Fruit fly (Drosophila melanogaster): Measurements from ENCODE around the gene Psf1.
"Not testable (repeated sequence)": the region's sequence is repeated elsewhere in the genome, so short reads cannot be mapped to it uniquely, and the experiment has no call there.

The Psf1 gene

dm6 chr3L:1256061-1256780 is 8.7 kb upstream of the Psf1 start, which contains the start of gene tfc:
Gene tfc (plus strand): TSS chr3L:1256449.
- TF ChIP-seq Pif1A (GFP tag; optimal IDR thresholded peaks at IDR 0.05) (peak; percentile 29), CG8301 (tag; optimal IDR thresholded peaks at IDR 0.05) (no peak), CG13204 (GFP tag; optimal IDR thresholded peaks at IDR 0.05) (peak; percentile 66), CG12605 (GFP tag; IDR thresholded peaks at IDR 0.05) (peak; percentile 49), CG34367 (tag; optimal IDR thresholded peaks at IDR 0.05) (no peak), CG14655 (GFP tag; optimal IDR thresholded peaks at IDR 0.05) (no peak), EcR (GFP tag; optimal IDR thresholded peaks at IDR 0.05) (peak; percentile 61), Ets98B (GFP tag; IDR thresholded peaks at IDR 0.05) (peak; percentile 50; the same call in 1 of the 2 replicates), fd96Ca (GFP tag; IDR thresholded peaks at IDR 0.05) (peak; percentile 20; the same call in 1 of the 3 replicates)

DNA sequence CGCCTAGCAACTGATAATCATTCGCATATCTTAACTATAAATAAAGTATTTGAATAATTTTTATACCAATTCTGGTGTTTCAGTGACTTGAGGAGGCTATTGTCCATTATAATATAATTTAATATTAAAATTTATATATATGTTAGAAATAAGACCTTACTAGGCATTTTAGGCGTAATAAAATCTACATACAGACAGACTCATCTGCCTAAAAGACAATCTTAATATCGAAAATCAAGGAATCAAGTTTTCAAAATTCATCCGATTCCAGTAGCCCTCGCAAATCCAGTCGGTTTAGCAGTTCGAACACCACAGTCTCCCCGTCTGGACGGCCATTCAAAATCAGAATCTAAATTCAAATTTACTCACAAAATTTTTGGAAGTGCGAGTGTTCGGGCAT is 4.2 kb upstream of the Psf1 start, which contains the start of the genes CG9130 and CG9133:
TSS of gene CG9130 (plus strand) at position 301 of the 400 bp plus-strand sequence.
TSS of gene CG9133 (plus strand) at position 301 of the 400 bp plus-strand sequence.
- no peak for TF ChIP-seq gl (tag; optimal IDR thresholded peaks at IDR 0.05)
- TF ChIP-seq Ets98B (GFP tag; IDR thresholded peaks at IDR 0.05), result no peak
- TF ChIP-seq CG10348 (GFP tag; IDR thresholded peaks at IDR 0.05), result no peak

DNA sequence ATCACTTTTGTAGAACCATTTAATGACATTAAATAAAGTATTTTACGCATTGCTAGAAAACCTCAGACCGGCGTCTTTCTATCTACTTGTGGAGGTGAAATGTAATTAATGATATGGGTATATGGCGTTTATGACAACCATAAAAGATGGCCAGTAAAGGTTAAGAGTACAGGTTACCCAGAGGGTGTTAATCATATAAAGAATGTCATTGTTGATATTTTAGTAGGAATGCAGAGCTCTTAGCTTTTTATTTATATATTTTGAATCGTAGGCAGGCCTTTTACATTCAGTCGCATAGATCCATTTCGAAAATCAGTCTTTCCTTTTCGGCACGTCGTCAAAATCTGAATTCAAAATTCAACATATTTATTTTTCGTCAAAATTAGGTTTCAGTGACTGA is 2.9 kb upstream of the Psf1 start, which contains the start of gene Bfc:
TSS of gene Bfc (plus strand) at position 301 of the 400 bp plus-strand sequence.
- no peak for TF ChIP-seq gl (tag; optimal IDR thresholded peaks at IDR 0.05)
- no peak for TF ChIP-seq CG15710 (tag; optimal IDR thresholded peaks at IDR 0.05)
- no peak for TF ChIP-seq CG8301 (tag; optimal IDR thresholded peaks at IDR 0.05)
- TF ChIP-seq CG17806 (tag; optimal IDR thresholded peaks at IDR 0.05), result no peak
- TF ChIP-seq CG8159 (tag; optimal IDR thresholded peaks at IDR 0.05), result no peak
- no peak for TF ChIP-seq Snoo (tag; optimal IDR thresholded peaks at IDR 0.05)
- TF ChIP-seq D1 (tag; optimal IDR thresholded peaks at IDR 0.05), result no peak
- no peak for TF ChIP-seq fd96Ca (GFP tag; IDR thresholded peaks at IDR 0.05)
- TF ChIP-seq CG10348 (GFP tag; IDR thresholded peaks at IDR 0.05), result no peak
- TF ChIP-seq CG14655 (GFP tag; optimal IDR thresholded peaks at IDR 0.05), result no peak
- no peak for TF ChIP-seq Pif1B (GFP tag; optimal IDR thresholded peaks at IDR 0.05)
- no peak for TF ChIP-seq CG13204 (GFP tag; optimal IDR thresholded peaks at IDR 0.05)
- no peak for TF ChIP-seq CG12605 (GFP tag; IDR thresholded peaks at IDR 0.05)

DNA sequence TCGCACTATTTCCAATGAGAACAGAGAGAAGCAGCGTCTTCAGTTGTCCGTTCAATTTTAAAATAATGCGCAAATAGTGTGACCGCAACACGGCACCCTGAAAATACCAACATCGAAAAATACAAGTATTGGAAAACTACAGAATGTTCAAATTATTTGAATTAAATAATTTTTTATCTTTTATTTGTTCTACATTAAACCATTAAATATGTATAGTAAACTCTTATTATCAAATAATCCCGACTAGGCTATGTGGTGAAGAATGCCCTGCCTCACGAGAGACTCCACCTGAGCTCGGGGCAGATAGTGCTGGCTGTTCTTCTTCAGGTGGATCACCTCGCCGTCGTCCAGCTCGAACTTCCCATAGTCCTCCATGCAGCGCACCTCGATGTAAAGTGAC is 654 bp downstream of the Psf1 start, which contains the start of gene CG32318:
TSS of gene CG32318 (minus strand) at position 101 of the 400 bp plus-strand sequence.
- not testable (repeated sequence) for TF ChIP-seq CG17806 (tag; optimal IDR thresholded peaks at IDR 0.05); gl (tag; optimal IDR thresholded peaks at IDR 0.05); Ets98B (GFP tag; IDR thresholded peaks at IDR 0.05)

- TF ChIP-seq CG8301 (tag; optimal IDR thresholded peaks at IDR 0.05); rn (GFP tag; IDR thresholded peaks at IDR 0.05); gl (tag; optimal IDR thresholded peaks at IDR 0.05): not testable (repeated sequence)
These were observed 1.7 kb downstream of the Psf1 start, which contains the start of gene Klp61F for dm6 chr3L:1245810-1246209. Gene Klp61F (minus strand): TSS chr3L:1245910.

dm6 chr3L:1238219-1238618 is 9.3 kb downstream of the Psf1 start, which contains the start of gene CG9192:
Gene CG9192 (minus strand): TSS chr3L:1238319.
- no peak for TF ChIP-seq CG10348 (GFP tag; IDR thresholded peaks at IDR 0.05)
- no peak for TF ChIP-seq CG12605 (GFP tag; IDR thresholded peaks at IDR 0.05)
- no peak for TF ChIP-seq CG14655 (GFP tag; optimal IDR thresholded peaks at IDR 0.05)
- TF ChIP-seq Ets98B (GFP tag; IDR thresholded peaks at IDR 0.05), result no peak
- no peak for TF ChIP-seq CG17806 (tag; optimal IDR thresholded peaks at IDR 0.05)
- no peak for TF ChIP-seq rn (GFP tag; IDR thresholded peaks at IDR 0.05)
- no peak for TF ChIP-seq CG8301 (tag; optimal IDR thresholded peaks at IDR 0.05)
- no peak for TF ChIP-seq Pif1A (GFP tag; optimal IDR thresholded peaks at IDR 0.05)
- no peak for TF ChIP-seq EcR (GFP tag; optimal IDR thresholded peaks at IDR 0.05)
- TF ChIP-seq CG4496 (GFP tag; IDR thresholded peaks at IDR 0.05), result no peak
- no peak for TF ChIP-seq CG9948 (tag; optimal IDR thresholded peaks at IDR 0.05)

- TF ChIP-seq CG17806 (tag; optimal IDR thresholded peaks at IDR 0.05) (no peak), CG12605 (GFP tag; IDR thresholded peaks at IDR 0.05) (no peak), gl (tag; optimal IDR thresholded peaks at IDR 0.05) (no peak), CG4496 (GFP tag; IDR thresholded peaks at IDR 0.05) (no peak), CG14655 (GFP tag; optimal IDR thresholded peaks at IDR 0.05) (no peak), rn (GFP tag; IDR thresholded peaks at IDR 0.05) (no peak), D1 (tag; optimal IDR thresholded peaks at IDR 0.05) (no peak), CG13204 (GFP tag; optimal IDR thresholded peaks at IDR 0.05) (no peak), CG15710 (tag; optimal IDR thresholded peaks at IDR 0.05) (no peak), CG34367 (tag; optimal IDR thresholded peaks at IDR 0.05) (no peak), CG8159 (tag; optimal IDR thresholded peaks at IDR 0.05) (no peak), Pif1A (GFP tag; optimal IDR thresholded peaks at IDR 0.05) (no peak), EcR (GFP tag; optimal IDR thresholded peaks at IDR 0.05) (no peak), CG32121 (GFP tag; IDR thresholded peaks at IDR 0.05) (no peak), fd96Ca (GFP tag; IDR thresholded peaks at IDR 0.05) (no peak)
These were observed 12.1 kb downstream of the Psf1 start, which contains the start of gene galene for dm6 chr3L:1235426-1235825. Gene galene (plus strand): TSS chr3L:1235726.
